Worm (Caenorhabditis elegans): ENCODE measurements around the gene lgc-18.

DNA sequence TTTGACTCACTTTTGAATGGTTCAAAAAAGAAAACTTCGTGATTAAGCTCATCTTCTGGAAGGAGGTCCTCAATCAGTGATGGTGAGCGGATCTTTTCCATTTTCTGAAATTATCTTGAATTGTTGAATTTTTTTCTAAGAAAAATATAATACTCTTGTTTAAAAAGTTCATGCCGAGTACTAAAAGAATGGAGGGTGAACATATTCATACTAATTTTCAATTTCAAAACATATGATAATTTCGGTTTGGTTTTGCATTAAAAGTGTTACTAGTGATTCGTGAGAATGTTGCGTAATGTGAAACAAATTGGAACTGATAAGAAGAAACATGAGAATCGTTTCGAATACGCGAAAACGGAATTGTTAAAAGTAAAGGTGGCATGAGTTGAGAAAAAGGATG, 15.6 kb downstream of the lgc-18 start, which contains the start of gene lyst-1:
- TF ChIP-seq W03F9.2 (tag; optimal IDR thresholded peaks at IDR 0.05), result no peak
- no peak for TF ChIP-seq dao-5 (tag; optimal IDR thresholded peaks at IDR 0.05)
- TF ChIP-seq him-1 (tag; optimal IDR thresholded peaks at IDR 0.05), result no peak
